Fruit fly (Drosophila melanogaster): Measurements from ENCODE around the gene Snoo.
A peak's percentile ranks its signal among the peaks of the same experiment; 100 is the strongest.

Gene Snoo

dm6 chr2L:7925389-7925788, 58.6 kb downstream of the Snoo start (continued):
- TF ChIP-seq emc (GFP tag; optimal IDR thresholded peaks at IDR 0.05): peak; percentile 64
- peak; percentile 80 for TF ChIP-seq CG7786 (GFP tag; optimal IDR thresholded peaks at IDR 0.05)
- peak; percentile 31 for TF ChIP-seq CG2116 (GFP tag; optimal IDR thresholded peaks at IDR 0.05)
- peak; percentile 84 for TF ChIP-seq maf-S (GFP tag; optimal IDR thresholded peaks at IDR 0.05)
- TF ChIP-seq az2 (GFP tag; optimal IDR thresholded peaks at IDR 0.05): peak; percentile 88
- TF ChIP-seq wdn (GFP tag; IDR thresholded peaks at IDR 0.05): peak; percentile 85
- no peak for TF ChIP-seq lov (optimal IDR thresholded peaks at IDR 0.05)
- TF ChIP-seq lov (GFP tag; IDR thresholded peaks at IDR 0.05): peak; percentile 87; the same call in 2 of the 3 replicates
- TF ChIP-seq Nf-YC (tag; optimal IDR thresholded peaks at IDR 0.05): peak; percentile 67
- TF ChIP-seq kay (GFP tag; optimal IDR thresholded peaks at IDR 0.05): peak; percentile 74
- peak; percentile 76 for TF ChIP-seq klu (GFP tag; IDR thresholded peaks at IDR 0.05)
- TF ChIP-seq Rfx (GFP tag; IDR thresholded peaks at IDR 0.05): peak; percentile 88
- peak; percentile 68 for TF ChIP-seq CG9437 (GFP tag; optimal IDR thresholded peaks at IDR 0.05)
- TF ChIP-seq CG10274 (GFP tag; optimal IDR thresholded peaks at IDR 0.05): peak; percentile 64
- TF ChIP-seq sna (GFP tag; IDR thresholded peaks at IDR 0.05; ENCODE audit: partially characterized antibody): no peak
- peak; percentile 63 for TF ChIP-seq CG7271 (tag; optimal IDR thresholded peaks at IDR 0.05)
- TF ChIP-seq CG13287 (GFP tag; IDR thresholded peaks at IDR 0.05; ENCODE audit: partially characterized antibody): peak; percentile 27; the same call in 1 of the 2 replicates
- peak; percentile 41 for TF ChIP-seq CG33557 (GFP tag; optimal IDR thresholded peaks at IDR 0.05)
- peak; percentile 90 for TF ChIP-seq Fer3 (tag; optimal IDR thresholded peaks at IDR 0.05)
- no peak for TF ChIP-seq fd102C (GFP tag; optimal IDR thresholded peaks at IDR 0.05)
- peak; percentile 72 for TF ChIP-seq CG4707 (GFP tag; optimal IDR thresholded peaks at IDR 0.05)
- TF ChIP-seq sob (GFP tag; IDR thresholded peaks at IDR 0.05): peak; percentile 92
- peak; percentile 87 for TF ChIP-seq ken (GFP tag; IDR thresholded peaks at IDR 0.05)
- TF ChIP-seq CG8290 (GFP tag; optimal IDR thresholded peaks at IDR 0.05): no peak
- TF ChIP-seq CG8290 (tag; optimal IDR thresholded peaks at IDR 0.05): peak in 1 of 2 experiments; percentile 70
- TF ChIP-seq CG33213 (GFP tag; optimal IDR thresholded peaks at IDR 0.05): peak; percentile 75
- peak; percentile 78 for TF ChIP-seq zen (tag; optimal IDR thresholded peaks at IDR 0.05)
- TF ChIP-seq CG16815 (GFP tag; optimal IDR thresholded peaks at IDR 0.05): peak; percentile 53
- TF ChIP-seq bigmax (GFP tag; optimal IDR thresholded peaks at IDR 0.05): no peak
- peak; percentile 90 for TF ChIP-seq onecut (GFP tag; IDR thresholded peaks at IDR 0.05)
- peak; percentile 89 for TF ChIP-seq Abd-B (GFP tag; optimal IDR thresholded peaks at IDR 0.05)
- peak; percentile 41 for TF ChIP-seq shn (GFP tag; optimal IDR thresholded peaks at IDR 0.05)
- no peak for TF ChIP-seq insv (GFP tag; optimal IDR thresholded peaks at IDR 0.05)
- TF ChIP-seq Sry-δ (GFP tag; optimal IDR thresholded peaks at IDR 0.05): peak; percentile 52
- TF ChIP-seq Dfd (GFP tag; optimal IDR thresholded peaks at IDR 0.05): no peak
- no peak for TF ChIP-seq pzg (GFP tag; optimal IDR thresholded peaks at IDR 0.05)
- TF ChIP-seq D (optimal IDR thresholded peaks at IDR 0.05): no peak
- peak; percentile 88 for TF ChIP-seq D (GFP tag; optimal IDR thresholded peaks at IDR 0.05)
- TF ChIP-seq gem (tag; optimal IDR thresholded peaks at IDR 0.05): peak; percentile 91
- TF ChIP-seq sug (tag; optimal IDR thresholded peaks at IDR 0.05): peak; percentile 50
- peak; percentile 87 for TF ChIP-seq CG11093 (GFP tag; IDR thresholded peaks at IDR 0.05)
- no peak for TF ChIP-seq CG7963 (GFP tag; IDR thresholded peaks at IDR 0.05; ENCODE audit: partially characterized antibody)
- TF ChIP-seq CG12236 (GFP tag; optimal IDR thresholded peaks at IDR 0.05): peak; percentile 81
- peak; percentile 22 for TF ChIP-seq CG30020 (tag; optimal IDR thresholded peaks at IDR 0.05)
- TF ChIP-seq gce (GFP tag; IDR thresholded peaks at IDR 0.05): peak; percentile 91
- peak; percentile 91 for TF ChIP-seq CG11695 (GFP tag; IDR thresholded peaks at IDR 0.05)
- TF ChIP-seq Bgb (GFP tag; IDR thresholded peaks at IDR 0.05; ENCODE audit: partially characterized antibody): no peak
- TF ChIP-seq Max (GFP tag; optimal IDR thresholded peaks at IDR 0.05): peak; percentile 82
- peak; percentile 69 for TF ChIP-seq gsb (GFP tag; IDR thresholded peaks at IDR 0.05)
- TF ChIP-seq mld (GFP tag; IDR thresholded peaks at IDR 0.05; ENCODE audit: partially characterized antibody): no peak
- peak; percentile 86 for TF ChIP-seq mam (GFP tag; optimal IDR thresholded peaks at IDR 0.05)
- TF ChIP-seq tup (GFP tag; optimal IDR thresholded peaks at IDR 0.05): peak; percentile 65

Data from whole organism, embryonic.